Fruit fly (Drosophila melanogaster) whole organism, embryonic: ENCODE results near the gene CG7213.

Experiments
- Adf1 ChIP-seq: fragments of 200-800 bp; sonication (Bioruptor generic); IDR thresholded peaks from 2 replicates; pipeline ENCODE4 v1.3.6; 2022; ENCODE audit warnings: missing biosample characterization, missing genetic modification characterization
- CG10321 ChIP-seq: fragments of 200-800 bp; sonication (Bioruptor generic); IDR thresholded peaks from 2 replicates; pipeline ENCODE4 v1.3.6; 2022; ENCODE audit warnings: missing biosample characterization, missing genetic modification characterization
- CG11456 ChIP-seq: fragments of 200-800 bp; sonication (Bioruptor generic); IDR thresholded peaks from 3 replicates; pipeline ENCODE4 v1.3.6; 2022; ENCODE audit warnings: missing biosample characterization, missing genetic modification characterization
- CG11723 ChIP-seq: fragments of 200-800 bp; sonication (Bioruptor generic); optimal IDR thresholded peaks from 2 replicates; lab custom pipeline; 2017; ENCODE audit warnings: missing biosample characterization, mild to moderate bottlenecking, missing genetic modification characterization
- CG14667 ChIP-seq: fragments of 200-800 bp; sonication (Bioruptor generic); IDR thresholded peaks from 2 replicates; pipeline ENCODE4 v1.3.6; 2022; ENCODE audit warnings: missing biosample characterization, missing genetic modification characterization
- CG17361 ChIP-seq: fragments of 200-800 bp; sonication (Bioruptor generic); IDR thresholded peaks from 3 replicates; pipeline ENCODE4 v1.3.6; 2022; ENCODE audit warnings: missing biosample characterization, missing genetic modification characterization
- CG17802 ChIP-seq: fragments of 200-800 bp; sonication (Bioruptor generic); optimal IDR thresholded peaks from 2 replicates; lab custom pipeline; 2018; ENCODE audit warnings: missing biosample characterization, mild to moderate bottlenecking, missing genetic modification characterization, moderate library complexity
- CG1792 ChIP-seq: fragments of 200-800 bp; sonication (Bioruptor generic); optimal IDR thresholded peaks from 2 replicates; lab custom pipeline; 2016; ENCODE audit warnings: missing biosample characterization, missing genetic modification characterization
- CG1832 ChIP-seq: fragments of 200-800 bp; sonication (Bioruptor generic); optimal IDR thresholded peaks from 2 replicates; lab custom pipeline; 2017; ENCODE audit warnings: missing biosample characterization, mild to moderate bottlenecking, missing genetic modification characterization, inconsistent platforms
- CG4730 ChIP-seq: fragments of 200-800 bp; sonication (Bioruptor generic); IDR thresholded peaks from 2 replicates; pipeline ENCODE4 v1.3.6; 2022; ENCODE audit warnings: missing biosample characterization, missing genetic modification characterization
- CG4820 ChIP-seq: fragments of 200-800 bp; sonication (Bioruptor generic); optimal IDR thresholded peaks from 3 replicates; lab custom pipeline; 2016; ENCODE audit warnings: missing biosample characterization, missing genetic modification characterization
- CG6791 ChIP-seq: fragments of 200-800 bp; sonication (Bioruptor generic); IDR thresholded peaks from 3 replicates; pipeline ENCODE4 v1.3.6; 2022; ENCODE audit warnings: missing biosample characterization, missing genetic modification characterization; ENCODE audit not compliant: partially characterized antibody
- CG7963 ChIP-seq: fragments of 200-800 bp; sonication (Bioruptor generic); IDR thresholded peaks from 3 replicates; pipeline ENCODE4 v1.3.6; 2022; ENCODE audit warnings: missing biosample characterization, missing genetic modification characterization; ENCODE audit not compliant: partially characterized antibody
- CG8924 ChIP-seq: fragments of 200-800 bp; optimal IDR thresholded peaks from 3 replicates; lab custom pipeline; 2019; ENCODE audit warnings: missing biosample characterization, mild to moderate bottlenecking, missing genetic modification characterization, moderate library complexity
- CG9797 ChIP-seq: fragments of 200-800 bp; sonication (Bioruptor generic); optimal IDR thresholded peaks from 3 replicates; lab custom pipeline; 2018; ENCODE audit warnings: missing biosample characterization, mild to moderate bottlenecking, missing genetic modification characterization
- CHES-1-like ChIP-seq: fragments of 200-800 bp; sonication (Bioruptor generic); optimal IDR thresholded peaks from 2 replicates; lab custom pipeline; 2016; ENCODE audit warnings: missing biosample characterization, missing genetic modification characterization
- Deaf1 ChIP-seq: fragments of 200-800 bp; optimal IDR thresholded peaks from 3 replicates; lab custom pipeline; 2019; ENCODE audit warnings: missing biosample characterization, mild to moderate bottlenecking, missing genetic modification characterization, moderate library complexity
- Dip2 ChIP-seq: fragments of 200-800 bp; sonication (Bioruptor generic); IDR thresholded peaks from 2 replicates; pipeline ENCODE4 v1.3.6; 2022; ENCODE audit warnings: missing biosample characterization, missing genetic modification characterization
- Doc3 ChIP-seq: fragments of 200-800 bp; sonication (Bioruptor generic); IDR thresholded peaks from 3 replicates; pipeline ENCODE4 v1.3.6; 2022; ENCODE audit warnings: missing biosample characterization, missing genetic modification characterization; ENCODE audit not compliant: partially characterized antibody
- Dref ChIP-seq: fragments of 200-800 bp; sonication (Bioruptor generic); IDR thresholded peaks from 2 replicates; pipeline ENCODE4 v1.3.6; 2022; ENCODE audit warnings: missing biosample characterization, missing genetic modification characterization
- Elba2 ChIP-seq: fragments of 200-800 bp; sonication (Bioruptor generic); optimal IDR thresholded peaks from 3 replicates; lab custom pipeline; 2016; ENCODE audit warnings: missing biosample characterization, missing genetic modification characterization
- HLH3B ChIP-seq: fragments of 200-800 bp; sonication (Bioruptor generic); IDR thresholded peaks from 2 replicates; pipeline ENCODE4 v1.3.6; 2022; ENCODE audit warnings: missing biosample characterization, missing genetic modification characterization
- NC2α ChIP-seq: fragments of 200-800 bp; sonication (Bioruptor generic); optimal IDR thresholded peaks from 2 replicates; lab custom pipeline; 2016; ENCODE audit warnings: missing biosample characterization, missing genetic modification characterization
- Nf-YB ChIP-seq: fragments of 200-800 bp; sonication (Bioruptor generic); optimal IDR thresholded peaks from 3 replicates; lab custom pipeline; 2019; ENCODE audit warnings: missing biosample characterization, mild to moderate bottlenecking, missing genetic modification characterization, moderate library complexity
- NfI ChIP-seq: fragments of 200-800 bp; sonication (Bioruptor generic); optimal IDR thresholded peaks from 3 replicates; lab custom pipeline; 2018; ENCODE audit warnings: missing biosample characterization, mild to moderate bottlenecking, missing genetic modification characterization, moderate library complexity
- Oaz ChIP-seq: fragments of 200-800 bp; sonication (Bioruptor generic); IDR thresholded peaks from 2 replicates; pipeline ENCODE4 v1.3.6; 2022; ENCODE audit warnings: missing biosample characterization, missing genetic modification characterization
- PHDP ChIP-seq: fragments of 200-800 bp; sonication (Bioruptor generic); optimal IDR thresholded peaks from 3 replicates; lab custom pipeline; 2018; ENCODE audit warnings: missing biosample characterization, mild to moderate bottlenecking, missing genetic modification characterization, moderate library complexity
- Poxn ChIP-seq: fragments of 200-800 bp; sonication (Bioruptor generic); IDR thresholded peaks from 2 replicates; pipeline ENCODE4 v1.3.6; 2022; ENCODE audit warnings: missing biosample characterization, missing genetic modification characterization
- Rfx ChIP-seq: fragments of 200-800 bp; sonication (Bioruptor generic); IDR thresholded peaks from 2 replicates; pipeline ENCODE4 v1.3.6; 2022; ENCODE audit warnings: missing biosample characterization, missing genetic modification characterization
- Trl ChIP-seq, 3 experiments: fragments of >200 bp in 2 of 3; fragments of 200-800 bp in 1 of 3; sonication (Bioruptor generic) in 1 of 3; optimal IDR thresholded peaks; 2 replicates in 1 of 3; 3 replicates in 2 of 3; lab custom pipeline; 2016 to 2017; ENCODE audit warnings: missing biosample characterization in 1 of 3, missing genetic modification characterization in 1 of 3
- amos ChIP-seq: fragments of 200-800 bp; sonication (Bioruptor generic); IDR thresholded peaks from 2 replicates; pipeline ENCODE4 v1.3.6; 2022; ENCODE audit warnings: missing biosample characterization, missing genetic modification characterization; ENCODE audit not compliant: partially characterized antibody
- az2 ChIP-seq: fragments of 200-800 bp; sonication (Bioruptor generic); optimal IDR thresholded peaks from 3 replicates; lab custom pipeline; 2016; ENCODE audit warnings: missing biosample characterization, missing genetic modification characterization
- cg ChIP-seq: fragments of 200-800 bp; sonication (Bioruptor generic); optimal IDR thresholded peaks from 3 replicates; lab custom pipeline; 2019; ENCODE audit warnings: missing biosample characterization, mild to moderate bottlenecking, missing genetic modification characterization, moderate library complexity
- chinmo ChIP-seq: fragments of 200-800 bp; sonication (Bioruptor generic); IDR thresholded peaks from 4 replicates; pipeline ENCODE4 v1.3.6; 2022; ENCODE audit warnings: missing biosample characterization, missing genetic modification characterization; ENCODE audit not compliant: partially characterized antibody
- dmrt11E ChIP-seq: fragments of 200-800 bp; sonication (Bioruptor generic); optimal IDR thresholded peaks from 3 replicates; lab custom pipeline; 2018; ENCODE audit warnings: missing biosample characterization, mild to moderate bottlenecking, missing genetic modification characterization, moderate library complexity
- ewg ChIP-seq: fragments of 200-800 bp; sonication (Bioruptor generic); optimal IDR thresholded peaks from 3 replicates; lab custom pipeline; 2017; ENCODE audit warnings: mild to moderate bottlenecking, missing biosample characterization, missing genetic modification reagents, missing genetic modification characterization
- fu2 ChIP-seq: fragments of 200-800 bp; sonication (Bioruptor generic); optimal IDR thresholded peaks from 2 replicates; lab custom pipeline; 2016; ENCODE audit warnings: missing biosample characterization, missing genetic modification characterization
- gem ChIP-seq: fragments of 200-800 bp; sonication (Bioruptor generic); optimal IDR thresholded peaks from 2 replicates; lab custom pipeline; 2019; ENCODE audit warnings: missing biosample characterization, mild to moderate bottlenecking, missing genetic modification characterization, moderate library complexity
- hkb ChIP-seq, 2 experiments: fragments of 200-800 bp in 1 of 2; fragments of >200 bp in 1 of 2; sonication (Bioruptor generic) in 1 of 2; IDR thresholded peaks in 1 of 2; optimal IDR thresholded peaks in 1 of 2; 2 replicates each; pipeline versions ENCODE4 v1.3.6 to Lab custom; 2017 to 2022; ENCODE audit warnings: missing biosample characterization in 1 of 2, missing genetic modification characterization in 1 of 2
- ind ChIP-seq: fragments of 200-800 bp; sonication (Bioruptor generic); optimal IDR thresholded peaks from 3 replicates; lab custom pipeline; 2016; ENCODE audit warnings: missing biosample characterization, missing genetic modification characterization
- jing ChIP-seq: fragments of 200-800 bp; sonication (Bioruptor generic); optimal IDR thresholded peaks from 2 replicates; lab custom pipeline; 2018; ENCODE audit warnings: missing biosample characterization, mild to moderate bottlenecking, missing genetic modification characterization
- ken ChIP-seq: fragments of 200-800 bp; sonication (Bioruptor generic); IDR thresholded peaks from 3 replicates; pipeline ENCODE4 v1.3.6; 2022; ENCODE audit warnings: missing biosample characterization, missing genetic modification characterization
- nom ChIP-seq: fragments of 200-800 bp; sonication (Bioruptor generic); optimal IDR thresholded peaks from 2 replicates; lab custom pipeline; 2017; ENCODE audit warnings: missing biosample characterization, missing genetic modification characterization, mild to moderate bottlenecking, moderate library complexity, missing genetic modification reagents
- pan ChIP-seq, 4 experiments: fragments of >200 bp in 3 of 4; fragments of 200-800 bp in 1 of 4; sonication (Bioruptor generic) in 1 of 4; optimal IDR thresholded peaks in 3 of 4; IDR thresholded peaks in 1 of 4; 2 replicates each; pipeline versions ENCODE4 v1.3.6 to Lab custom; 2017 to 2022; ENCODE audit warnings: missing biosample characterization in 2 of 4, missing genetic modification characterization in 2 of 4, mixed read lengths in 1 of 4
- scrt ChIP-seq: fragments of 200-800 bp; sonication (Bioruptor generic); optimal IDR thresholded peaks from 2 replicates; lab custom pipeline; 2018; ENCODE audit warnings: missing biosample characterization, mild to moderate bottlenecking, missing genetic modification characterization, moderate library complexity
- sob ChIP-seq: fragments of 200-800 bp; sonication (Bioruptor generic); IDR thresholded peaks from 2 replicates; pipeline ENCODE4 v1.3.6; 2022; ENCODE audit warnings: missing biosample characterization, missing genetic modification characterization
- twi ChIP-seq: fragments of 200-800 bp; optimal IDR thresholded peaks from 2 replicates; lab custom pipeline; 2019; ENCODE audit warnings: missing biosample characterization, mild to moderate bottlenecking, missing genetic modification characterization, moderate library complexity
- unpg ChIP-seq: fragments of 200-800 bp; sonication (Bioruptor generic); optimal IDR thresholded peaks from 3 replicates; lab custom pipeline; 2018; ENCODE audit warnings: missing biosample characterization, mild to moderate bottlenecking, missing genetic modification characterization, moderate library complexity
- vnd ChIP-seq: fragments of 200-800 bp; sonication (Bioruptor generic); IDR thresholded peaks from 3 replicates; pipeline ENCODE4 v1.3.6; 2022; ENCODE audit warnings: missing biosample characterization, missing genetic modification characterization; ENCODE audit not compliant: partially characterized antibody

Gene CG7213

dm6 chr3L:8240932-8241331 is 531 bp upstream of the CG7213 start (continued):
- TF ChIP-seq CG8924 (tag; lab: Kevin White, UChicago) (no peak), jing (GFP tag; lab: Kevin White, UChicago) (no peak), vnd (GFP tag; lab: Robert Waterston, UW) (no peak), CG17802 (no peak), amos (GFP tag; lab: Robert Waterston, UW) (no peak; the same call in 1 of the 2 replicates), Poxn (no peak), sob (GFP tag; lab: Robert Waterston, UW) (no peak), Deaf1 (peak; percentile 24), nom (GFP tag; lab: Kevin White, UChicago) (no peak), CHES-1-like (no peak), pan (optimal IDR thresholded peaks at IDR 0.05; lab: Kevin White, UChicago) (no peak), pan (GFP tag; optimal IDR thresholded peaks at IDR 0.05 in 1 of 2, IDR thresholded peaks at IDR 0.05 in 1 of 2) (no peak), Adf1 (GFP tag; lab: Robert Waterston, UW) (peak; percentile 17; the same call in 1 of the 2 replicates), CG11723 (GFP tag; lab: Kevin White, UChicago) (no peak), Elba2 (GFP tag; lab: Kevin White, UChicago) (no peak), scrt (peak; percentile 6), NC2α (no peak), ewg (GFP tag; lab: Kevin White, UChicago) (peak; percentile 82), dmrt11E (tag; lab: Kevin White, UChicago) (no peak), az2 (no peak), CG4730 (GFP tag; lab: Robert Waterston, UW) (no peak), CG7963 (GFP tag; lab: Robert Waterston, UW) (no peak), CG6791 (GFP tag; lab: Robert Waterston, UW) (no peak), CG10321 (GFP tag; lab: Robert Waterston, UW) (no peak), CG17361 (GFP tag; lab: Robert Waterston, UW) (no peak), Oaz (GFP tag; lab: Robert Waterston, UW) (no peak), CG14667 (no peak), Trl (optimal IDR thresholded peaks at IDR 0.05; lab: Kevin White, UChicago) (no peak), Trl (GFP tag; optimal IDR thresholded peaks at IDR 0.05; lab: Kevin White, UChicago) (no peak), Rfx (peak; percentile 45; the same call in 1 of the 2 replicates), gem (tag; lab: Kevin White, UChicago) (no peak), fu2 (GFP tag; lab: Kevin White, UChicago) (no peak), NfI (GFP tag; lab: Kevin White, UChicago) (no peak), HLH3B (GFP tag; lab: Robert Waterston, UW) (no peak), Nf-YB (no peak), PHDP (tag; lab: Kevin White, UChicago) (no peak), chinmo (GFP tag; lab: Robert Waterston, UW) (0 out of 4 replicates have a peak, but pooled peaks have one; percentile 37), CG1792 (GFP tag; lab: Kevin White, UChicago) (no peak), Doc3 (GFP tag; lab: Robert Waterston, UW) (no peak), CG11456 (GFP tag; lab: Robert Waterston, UW) (0 out of 3 replicates have a peak, but pooled peaks have one; percentile 52), Dref (GFP tag; lab: Robert Waterston, UW) (0 out of 2 replicates have a peak, but pooled peaks have one; percentile 31), CG1832 (GFP tag; lab: Kevin White, UChicago) (no peak), CG9797 (GFP tag; lab: Kevin White, UChicago) (no peak), hkb (optimal IDR thresholded peaks at IDR 0.05; lab: Kevin White, UChicago) (no peak), hkb (GFP tag; IDR thresholded peaks at IDR 0.05; lab: Robert Waterston, UW) (no peak), ind (GFP tag; lab: Kevin White, UChicago) (no peak), ken (0 out of 3 replicates have a peak, but pooled peaks have one; percentile 15), twi (no peak), CG4820 (GFP tag; lab: Kevin White, UChicago) (no peak), Dip2 (GFP tag; lab: Robert Waterston, UW) (no peak), unpg (no peak), cg (no peak)
